Fruit fly (Drosophila melanogaster) whole organism, embryonic: Measurements from ENCODE around the gene CG43321.

Source experiments
- CG11504 ChIP-seq: fragments of 200-800 bp; sonication (Bioruptor generic); optimal IDR thresholded peaks from 3 replicates; lab custom pipeline; 2019; ENCODE audit warnings: missing biosample characterization, mild to moderate bottlenecking, missing genetic modification characterization, moderate library complexity
- CG11696 ChIP-seq: fragments of 200-800 bp; sonication (Bioruptor generic); IDR thresholded peaks from 2 replicates; pipeline ENCODE4 v1.3.6; 2022; ENCODE audit warnings: missing biosample characterization, missing genetic modification characterization
- CG12299 ChIP-seq: fragments of 200-800 bp; sonication (Bioruptor generic); optimal IDR thresholded peaks from 2 replicates; lab custom pipeline; 2018; ENCODE audit warnings: missing biosample characterization, mild to moderate bottlenecking, missing genetic modification characterization
- CG1233 ChIP-seq: fragments of 200-800 bp; sonication (Bioruptor generic); optimal IDR thresholded peaks from 4 replicates; lab custom pipeline; 2018; ENCODE audit warnings: missing biosample characterization, mild to moderate bottlenecking, missing genetic modification characterization
- CG12659 ChIP-seq: fragments of 200-800 bp; sonication (Bioruptor generic); optimal IDR thresholded peaks from 3 replicates; lab custom pipeline; 2017; ENCODE audit warnings: mild to moderate bottlenecking, missing biosample characterization, missing genetic modification reagents, missing genetic modification characterization
- CG12744 ChIP-seq: fragments of 200-800 bp; sonication (Bioruptor generic); optimal IDR thresholded peaks from 2 replicates; lab custom pipeline; 2016; ENCODE audit warnings: missing biosample characterization, missing genetic modification characterization
- CG12942 ChIP-seq: fragments of 200-800 bp; sonication (Bioruptor generic); optimal IDR thresholded peaks from 3 replicates; lab custom pipeline; 2016; ENCODE audit warnings: missing biosample characterization, missing genetic modification characterization
- CG13287 ChIP-seq: fragments of 200-800 bp; sonication (Bioruptor generic); IDR thresholded peaks from 2 replicates; pipeline ENCODE4 v1.3.6; 2022; ENCODE audit warnings: missing biosample characterization, missing genetic modification characterization; ENCODE audit not compliant: partially characterized antibody
- CG13296 ChIP-seq: fragments of 200-800 bp; sonication (Bioruptor generic); optimal IDR thresholded peaks from 3 replicates; lab custom pipeline; 2018; ENCODE audit warnings: missing biosample characterization, mild to moderate bottlenecking, missing genetic modification characterization
- CG14441 ChIP-seq: fragments of 200-800 bp; sonication (Bioruptor generic); IDR thresholded peaks from 2 replicates; pipeline ENCODE4 v1.3.6; 2022; ENCODE audit warnings: missing biosample characterization, missing genetic modification characterization
- CG17829 ChIP-seq: fragments of 200-800 bp; optimal IDR thresholded peaks from 2 replicates; lab custom pipeline; 2019; ENCODE audit warnings: missing biosample characterization, mild to moderate bottlenecking, missing genetic modification characterization, moderate library complexity
- CG2116 ChIP-seq: fragments of 200-800 bp; sonication (Bioruptor generic); optimal IDR thresholded peaks from 3 replicates; lab custom pipeline; 2018; ENCODE audit warnings: missing biosample characterization, mild to moderate bottlenecking, missing genetic modification characterization
- CG2129 ChIP-seq: fragments of 200-800 bp; sonication (Bioruptor generic); IDR thresholded peaks from 2 replicates; pipeline ENCODE4 v1.3.6; 2022; ENCODE audit warnings: missing biosample characterization, missing genetic modification characterization; ENCODE audit not compliant: partially characterized antibody
- CG2889 ChIP-seq: fragments of 200-800 bp; sonication (Bioruptor generic); IDR thresholded peaks from 3 replicates; pipeline ENCODE4 v1.3.6; 2022; ENCODE audit warnings: missing biosample characterization, missing genetic modification characterization
- CG30403 ChIP-seq: fragments of 200-800 bp; sonication (Bioruptor generic); optimal IDR thresholded peaks from 3 replicates; lab custom pipeline; 2016; ENCODE audit warnings: missing biosample characterization, missing genetic modification characterization
- CG32767 ChIP-seq: fragments of 200-800 bp; sonication (Bioruptor generic); IDR thresholded peaks from 2 replicates; pipeline ENCODE4 v1.3.6; 2022; ENCODE audit warnings: missing biosample characterization, missing genetic modification characterization
- CG4730 ChIP-seq: fragments of 200-800 bp; sonication (Bioruptor generic); IDR thresholded peaks from 2 replicates; pipeline ENCODE4 v1.3.6; 2022; ENCODE audit warnings: missing biosample characterization, missing genetic modification characterization
- CG5180 ChIP-seq: fragments of 200-800 bp; sonication (Bioruptor generic); optimal IDR thresholded peaks from 3 replicates; lab custom pipeline; 2017; ENCODE audit warnings: missing biosample characterization, missing genetic modification characterization, mild to moderate bottlenecking, moderate library complexity, missing genetic modification reagents
- CG7745 ChIP-seq: fragments of 200-800 bp; sonication (Bioruptor generic); optimal IDR thresholded peaks from 2 replicates; lab custom pipeline; 2018; ENCODE audit warnings: missing biosample characterization, mild to moderate bottlenecking, missing genetic modification characterization, moderate library complexity
- CG8359 ChIP-seq: fragments of 200-800 bp; sonication (Bioruptor generic); optimal IDR thresholded peaks from 2 replicates; lab custom pipeline; 2017; ENCODE audit warnings: missing biosample characterization, mild to moderate bottlenecking, missing genetic modification characterization, borderline replicate concordance
- CG8478 ChIP-seq: fragments of >200 bp; optimal IDR thresholded peaks from 2 replicates; lab custom pipeline; 2018
- Camta ChIP-seq: fragments of 200-800 bp; sonication (Bioruptor generic); optimal IDR thresholded peaks from 2 replicates; lab custom pipeline; 2016; ENCODE audit warnings: missing biosample characterization, missing genetic modification characterization
- CkIIα-i1 ChIP-seq: fragments of 200-800 bp; sonication (Bioruptor generic); IDR thresholded peaks from 2 replicates; pipeline ENCODE4 v1.3.6; 2022; ENCODE audit warnings: missing biosample characterization, missing genetic modification characterization
- Dek ChIP-seq: fragments of 200-800 bp; sonication (Bioruptor generic); optimal IDR thresholded peaks from 3 replicates; lab custom pipeline; 2019; ENCODE audit warnings: missing biosample characterization, mild to moderate bottlenecking, missing genetic modification characterization, moderate library complexity
- E2f2 ChIP-seq: fragments of 200-800 bp; sonication (Bioruptor generic); IDR thresholded peaks from 2 replicates; pipeline ENCODE4 v1.3.6; 2022; ENCODE audit warnings: missing biosample characterization, missing genetic modification characterization
- Fer2 ChIP-seq: fragments of 200-800 bp; sonication (Bioruptor generic); optimal IDR thresholded peaks from 2 replicates; lab custom pipeline; 2018; ENCODE audit warnings: missing biosample characterization, mild to moderate bottlenecking, missing genetic modification characterization, moderate library complexity
- Gsc ChIP-seq: fragments of 200-800 bp; sonication (Bioruptor generic); IDR thresholded peaks from 2 replicates; pipeline ENCODE4 v1.3.6; 2022; ENCODE audit warnings: missing biosample characterization, missing genetic modification characterization
- Hmx ChIP-seq: fragments of 200-800 bp; sonication (Bioruptor generic); optimal IDR thresholded peaks from 2 replicates; lab custom pipeline; 2016; ENCODE audit warnings: missing biosample characterization, missing genetic modification characterization
- Hsf ChIP-seq: fragments of 200-800 bp; sonication (Bioruptor generic); optimal IDR thresholded peaks from 3 replicates; lab custom pipeline; 2016; ENCODE audit warnings: missing biosample characterization, missing genetic modification characterization
- Lhr ChIP-seq: fragments of 200-800 bp; sonication (Bioruptor generic); optimal IDR thresholded peaks from 3 replicates; lab custom pipeline; 2017; ENCODE audit warnings: mild to moderate bottlenecking, missing biosample characterization, missing genetic modification reagents, missing genetic modification characterization
- Mad ChIP-seq: fragments of 200-800 bp; sonication (Bioruptor generic); optimal IDR thresholded peaks from 2 replicates; lab custom pipeline; 2016; ENCODE audit warnings: missing biosample characterization, missing genetic modification characterization
- Max ChIP-seq: fragments of 200-800 bp; sonication (Bioruptor generic); optimal IDR thresholded peaks from 2 replicates; lab custom pipeline; 2016; ENCODE audit warnings: missing biosample characterization, mild to moderate bottlenecking, missing genetic modification characterization
- Myb ChIP-seq: fragments of 200-800 bp; sonication (Bioruptor generic); optimal IDR thresholded peaks from 2 replicates; lab custom pipeline; 2016; ENCODE audit warnings: missing biosample characterization, missing genetic modification characterization
- Nf-YC ChIP-seq: fragments of 200-800 bp; optimal IDR thresholded peaks from 3 replicates; lab custom pipeline; 2019; ENCODE audit warnings: missing biosample characterization, mild to moderate bottlenecking, missing genetic modification characterization, moderate library complexity
- Oaz ChIP-seq: fragments of 200-800 bp; sonication (Bioruptor generic); IDR thresholded peaks from 2 replicates; pipeline ENCODE4 v1.3.6; 2022; ENCODE audit warnings: missing biosample characterization, missing genetic modification characterization
- Stat92E ChIP-seq, 3 experiments: fragments of >200 bp in 2 of 3; fragments of 200-800 bp in 1 of 3; sonication (Bioruptor generic) in 1 of 3; optimal IDR thresholded peaks; 2 replicates each; lab custom pipeline; 2017 to 2019; ENCODE audit warnings: missing biosample characterization in 3 of 3, missing genetic modification characterization in 3 of 3, mild to moderate bottlenecking in 1 of 3, moderate library complexity in 1 of 3
- YL-1 ChIP-seq: fragments of 200-800 bp; sonication (Bioruptor generic); optimal IDR thresholded peaks from 3 replicates; lab custom pipeline; 2017; ENCODE audit warnings: missing biosample characterization, mild to moderate bottlenecking, missing genetic modification characterization
- cg ChIP-seq: fragments of 200-800 bp; sonication (Bioruptor generic); optimal IDR thresholded peaks from 3 replicates; lab custom pipeline; 2019; ENCODE audit warnings: missing biosample characterization, mild to moderate bottlenecking, missing genetic modification characterization, moderate library complexity
- gcm ChIP-seq: fragments of 200-800 bp; sonication (Bioruptor generic); optimal IDR thresholded peaks from 2 replicates; lab custom pipeline; 2019; ENCODE audit warnings: missing biosample characterization, mild to moderate bottlenecking, missing genetic modification characterization, moderate library complexity
- gem ChIP-seq: fragments of 200-800 bp; sonication (Bioruptor generic); optimal IDR thresholded peaks from 2 replicates; lab custom pipeline; 2019; ENCODE audit warnings: missing biosample characterization, mild to moderate bottlenecking, missing genetic modification characterization, moderate library complexity
- gsb ChIP-seq: fragments of 200-800 bp; sonication (Bioruptor generic); IDR thresholded peaks from 2 replicates; pipeline ENCODE4 v1.3.6; 2022; ENCODE audit warnings: missing biosample characterization, missing genetic modification characterization
- kay ChIP-seq: fragments of 200-800 bp; sonication (Bioruptor generic); optimal IDR thresholded peaks from 2 replicates; lab custom pipeline; 2016; ENCODE audit warnings: missing biosample characterization, missing genetic modification characterization
- nau ChIP-seq: fragments of 200-800 bp; sonication (Bioruptor generic); optimal IDR thresholded peaks from 3 replicates; lab custom pipeline; 2017; ENCODE audit warnings: missing biosample characterization, mild to moderate bottlenecking, missing genetic modification characterization, missing genetic modification reagents
- odd ChIP-seq: fragments of 200-800 bp; sonication (Bioruptor generic); optimal IDR thresholded peaks from 2 replicates; lab custom pipeline; 2017; ENCODE audit warnings: missing biosample characterization, mild to moderate bottlenecking, missing genetic modification characterization
- schlank ChIP-seq: fragments of 200-800 bp; sonication (Bioruptor generic); optimal IDR thresholded peaks from 2 replicates; lab custom pipeline; 2018; ENCODE audit warnings: missing biosample characterization, mild to moderate bottlenecking, missing genetic modification characterization
- scrt ChIP-seq: fragments of 200-800 bp; sonication (Bioruptor generic); optimal IDR thresholded peaks from 2 replicates; lab custom pipeline; 2018; ENCODE audit warnings: missing biosample characterization, mild to moderate bottlenecking, missing genetic modification characterization, moderate library complexity
- sens-2 ChIP-seq: fragments of 200-800 bp; sonication (Bioruptor generic); IDR thresholded peaks from 2 replicates; pipeline ENCODE4 v1.3.6; 2022; ENCODE audit warnings: missing biosample characterization, missing genetic modification characterization
- trem ChIP-seq: fragments of 200-800 bp; optimal IDR thresholded peaks from 3 replicates; lab custom pipeline; 2019; ENCODE audit warnings: missing biosample characterization, mild to moderate bottlenecking, missing genetic modification characterization, moderate library complexity
- tup ChIP-seq: fragments of 200-800 bp; sonication (Bioruptor generic); optimal IDR thresholded peaks from 2 replicates; lab custom pipeline; 2016; ENCODE audit warnings: missing biosample characterization, mild to moderate bottlenecking, missing genetic modification characterization, moderate library complexity
- vfl ChIP-seq: fragments of 200-800 bp; sonication (Bioruptor generic); optimal IDR thresholded peaks from 2 replicates; lab custom pipeline; 2016; ENCODE audit warnings: missing biosample characterization, missing genetic modification characterization

Gene CG43321

dm6 chr2L:6967422-6968012 is 44.5 kb upstream of the CG43321 start, which contains the start of gene Sumo (continued):
- TF ChIP-seq odd (no peak), cg (GFP tag; lab: Kevin White, UChicago) (no peak), CG12299 (tag; lab: Kevin White, UChicago) (no peak), kay (GFP tag; lab: Kevin White, UChicago) (no peak), CG8359 (GFP tag; lab: Kevin White, UChicago) (no peak), CG32767 (GFP tag; lab: Robert Waterston, UW) (no peak), Max (GFP tag; lab: Kevin White, UChicago) (no peak), Oaz (GFP tag; lab: Robert Waterston, UW) (no peak), Dek (tag; lab: Kevin White, UChicago) (peak; percentile 42), Gsc (GFP tag; lab: Robert Waterston, UW) (no peak), schlank (tag; lab: Kevin White, UChicago) (no peak), CG7745 (tag; lab: Kevin White, UChicago) (no peak), CG2129 (GFP tag; lab: Robert Waterston, UW) (peak; percentile 93), CG12659 (peak; percentile 50), nau (GFP tag; lab: Kevin White, UChicago) (no peak), Nf-YC (tag; lab: Kevin White, UChicago) (peak; percentile 31), CG11504 (tag; lab: Kevin White, UChicago) (peak; percentile 39), gem (tag; lab: Kevin White, UChicago) (peak; percentile 21), CG1233 (no peak), YL-1 (GFP tag; lab: Kevin White, UChicago) (peak; percentile 9), Lhr (GFP tag; lab: Kevin White, UChicago) (peak; percentile 15), Stat92E (GFP tag; optimal IDR thresholded peaks at IDR 0.05; lab: Kevin White, UChicago) (no peak), Mad (no peak), CG13296 (GFP tag; lab: Kevin White, UChicago) (no peak), CG8478 (lab: Kevin White, UChicago) (no peak), CkIIα-i1 (no peak), gcm (GFP tag; lab: Kevin White, UChicago) (no peak), Hmx (no peak), CG17829 (tag; lab: Kevin White, UChicago) (peak; percentile 32), CG12942 (GFP tag; lab: Kevin White, UChicago) (no peak), CG2116 (GFP tag; lab: Kevin White, UChicago) (peak; percentile 94), Myb (GFP tag; lab: Kevin White, UChicago) (no peak), gsb (GFP tag; lab: Robert Waterston, UW) (peak; percentile 5; the same call in 1 of the 2 replicates), Fer2 (no peak), vfl (no peak), CG30403 (GFP tag; lab: Kevin White, UChicago) (no peak), sens-2 (no peak), CG4730 (GFP tag; lab: Robert Waterston, UW) (no peak), CG5180 (GFP tag; lab: Kevin White, UChicago) (no peak), CG14441 (GFP tag; lab: Robert Waterston, UW) (peak; percentile 56), Camta (GFP tag; lab: Kevin White, UChicago) (no peak), trem (peak; percentile 66), tup (GFP tag; lab: Kevin White, UChicago) (no peak), Hsf (no peak), CG2889 (GFP tag; lab: Robert Waterston, UW) (no peak), CG13287 (peak; percentile 94), scrt (GFP tag; lab: Kevin White, UChicago) (no peak), E2f2 (no peak), CG12744 (GFP tag; lab: Kevin White, UChicago) (no peak), CG11696 (GFP tag; lab: Robert Waterston, UW) (no peak)
